Worm (Caenorhabditis elegans) whole organism, L1 larva: ENCODE results near the gene str-10.

Experiments
- dpl-1 ChIP-seq, 3 experiments: fragments of 150-350 bp in 2 of 3; sonication (generic microtip) in 1 of 3; optimal IDR thresholded peaks; 2 replicates each; lab custom pipeline; 2014 to 2017; ENCODE audit warnings: missing biosample characterization in 3 of 3, missing genetic modification characterization in 3 of 3, missing genetic modification reagents in 3 of 3
- fkh-10 ChIP-seq: sonication (generic microtip); optimal IDR thresholded peaks from 2 replicates; lab custom pipeline; 2017; ENCODE audit warnings: missing biosample characterization, missing genetic modification reagents, missing genetic modification characterization
- jun-1 ChIP-seq: fragments of 150-350 bp; optimal IDR thresholded peaks from 2 replicates; lab custom pipeline; 2014; ENCODE audit warnings: missing biosample characterization, missing genetic modification reagents, missing genetic modification characterization
- lin-15B ChIP-seq: fragments of 150-350 bp; sonication (generic microtip); optimal IDR thresholded peaks from 3 replicates; lab custom pipeline; 2014; ENCODE audit warnings: missing biosample characterization, missing genetic modification characterization
- lir-3 ChIP-seq: sonication (generic microtip); optimal IDR thresholded peaks from 2 replicates; lab custom pipeline; 2016; ENCODE audit warnings: mild to moderate bottlenecking, missing genetic modification characterization, moderate library complexity, missing compliant biosample characterization; ENCODE audit not compliant: poor library complexity
- mep-1 ChIP-seq: fragments of 150-350 bp; optimal IDR thresholded peaks from 2 replicates; lab custom pipeline; 2014; ENCODE audit warnings: missing biosample characterization, missing genetic modification characterization
- nhr-28 ChIP-seq: fragments of 150-350 bp; optimal IDR thresholded peaks from 2 replicates; lab custom pipeline; 2014; ENCODE audit warnings: missing biosample characterization, missing genetic modification characterization
- nhr-76 ChIP-seq: sonication (generic microtip); optimal IDR thresholded peaks from 2 replicates; lab custom pipeline; 2017; ENCODE audit warnings: missing biosample characterization, missing genetic modification characterization
- snpc-4 ChIP-seq: fragments of 150-350 bp; optimal IDR thresholded peaks from 2 replicates; lab custom pipeline; 2014; ENCODE audit warnings: missing biosample characterization, missing genetic modification characterization
- unc-130 ChIP-seq: fragments of 150-350 bp; optimal IDR thresholded peaks from 2 replicates; lab custom pipeline; 2017; ENCODE audit warnings: missing biosample characterization, missing genetic modification characterization, inconsistent platforms
- ztf-11 ChIP-seq, 2 experiments: sonication (generic microtip); optimal IDR thresholded peaks; 2 replicates each; lab custom pipeline; 2016 to 2017; ENCODE audit warnings: missing genetic modification characterization in 2 of 2, missing biosample characterization in 1 of 2, missing compliant biosample characterization in 1 of 2

ce11 chrX:13106177-13106761 is 23.8 kb downstream of the str-10 start:
- no peak for TF ChIP-seq nhr-28
- no peak for TF ChIP-seq snpc-4 (tag; lab: Kevin White, UChicago)
- TF ChIP-seq nhr-76, result no peak
- no peak for TF ChIP-seq unc-130 (tag; lab: Kevin White, UChicago)
- no peak for TF ChIP-seq dpl-1 (GFP tag; optimal IDR thresholded peaks at IDR 0.05; lab: Kevin White, UChicago)
- no peak for TF ChIP-seq lin-15B (tag; lab: Kevin White, UChicago)
- no peak for TF ChIP-seq jun-1 (tag; lab: Kevin White, UChicago)
- no peak for TF ChIP-seq mep-1 (tag; lab: Kevin White, UChicago)
- no peak for TF ChIP-seq fkh-10 (GFP tag; lab: Kevin White, UChicago)
- no peak for TF ChIP-seq lir-3
- TF ChIP-seq ztf-11 (tag; optimal IDR thresholded peaks at IDR 0.05; lab: Kevin White, UChicago), result no peak
